Fruit fly (Drosophila melanogaster): ENCODE results near the gene Ace.

Gene Ace

dm6 chr3R:13264061-13264661 is 4.8 kb upstream of the Ace start, which contains the start of gene Ravus (continued):
- TF ChIP-seq twi (tag; optimal IDR thresholded peaks at IDR 0.05) (peak; percentile 53), BEAF-32 (GFP tag; optimal IDR thresholded peaks at IDR 0.05) (peak; percentile 53), CG9609 (GFP tag; optimal IDR thresholded peaks at IDR 0.05) (peak; percentile 16), CG9797 (GFP tag; optimal IDR thresholded peaks at IDR 0.05) (peak; percentile 92), tup (GFP tag; optimal IDR thresholded peaks at IDR 0.05) (no peak), CG7839 (tag; optimal IDR thresholded peaks at IDR 0.05) (no peak), CG2120 (GFP tag; optimal IDR thresholded peaks at IDR 0.05) (peak; percentile 70), da (GFP tag; optimal IDR thresholded peaks at IDR 0.05) (no peak), lola (GFP tag; optimal IDR thresholded peaks at IDR 0.05) (peak in 1 of 3 experiments; percentile 44), CG15479 (GFP tag; optimal IDR thresholded peaks at IDR 0.05) (no peak), Ets65A (GFP tag) (peak; percentile 93), nom (GFP tag; optimal IDR thresholded peaks at IDR 0.05) (no peak), Usf (GFP tag; optimal IDR thresholded peaks at IDR 0.05) (peak; percentile 24), aop (GFP tag; IDR thresholded peaks at IDR 0.05) (no peak), Myb (GFP tag; optimal IDR thresholded peaks at IDR 0.05) (peak; percentile 65), CG8944 (GFP tag; optimal IDR thresholded peaks at IDR 0.05) (no peak), Xrp1 (GFP tag; IDR thresholded peaks at IDR 0.05) (0 out of 2 replicates have a peak, but pooled peaks have one; percentile 21), sens (GFP tag) (peak; percentile 89), Mrtf (GFP tag; IDR thresholded peaks at IDR 0.05) (no peak), Adf1 (GFP tag; IDR thresholded peaks at IDR 0.05) (no peak), CG31365 (tag; optimal IDR thresholded peaks at IDR 0.05) (no peak), CG17568 (GFP tag; optimal IDR thresholded peaks at IDR 0.05) (no peak), fd96Cb (tag; optimal IDR thresholded peaks at IDR 0.05) (peak; percentile 21), CG2889 (GFP tag; IDR thresholded peaks at IDR 0.05) (no peak), Awh (GFP tag; IDR thresholded peaks at IDR 0.05) (no peak), CG18011 (GFP tag; optimal IDR thresholded peaks at IDR 0.05) (no peak), CG4328 (GFP tag; optimal IDR thresholded peaks at IDR 0.05) (no peak), YL-1 (GFP tag; optimal IDR thresholded peaks at IDR 0.05) (peak; percentile 74), Fer1 (GFP tag; optimal IDR thresholded peaks at IDR 0.05) (peak; percentile 48), Taf1 (GFP tag; IDR thresholded peaks at IDR 0.05) (no peak), CG31441 (GFP tag; IDR thresholded peaks at IDR 0.05) (no peak), stc (GFP tag; IDR thresholded peaks at IDR 0.05) (no peak), danr (GFP tag; IDR thresholded peaks at IDR 0.05) (no peak), HHEX (GFP tag; optimal IDR thresholded peaks at IDR 0.05) (no peak), Pdp1 (GFP tag; optimal IDR thresholded peaks at IDR 0.05) (peak in 1 of 2 experiments; percentile 60), CG7357 (GFP tag; IDR thresholded peaks at IDR 0.05) (peak; percentile 56; the same call in 2 of the 3 replicates), Nf-YC (tag; optimal IDR thresholded peaks at IDR 0.05) (peak; percentile 55), az2 (GFP tag; optimal IDR thresholded peaks at IDR 0.05) (peak; percentile 43), slou (GFP tag; optimal IDR thresholded peaks at IDR 0.05) (no peak), gt (GFP tag; IDR thresholded peaks at IDR 0.05) (no peak), prd (optimal IDR thresholded peaks at IDR 0.05) (no peak), prd (GFP tag; IDR thresholded peaks at IDR 0.05) (peak; percentile 58; the same call in 2 of the 3 replicates), Lim3 (GFP tag; IDR thresholded peaks at IDR 0.05) (no peak), Atf-2 (GFP tag; optimal IDR thresholded peaks at IDR 0.05) (no peak), ash1 (GFP tag; optimal IDR thresholded peaks at IDR 0.05) (no peak), CG16815 (GFP tag; optimal IDR thresholded peaks at IDR 0.05) (peak; percentile 13), Gsc (GFP tag; IDR thresholded peaks at IDR 0.05) (no peak), CG10274 (GFP tag; optimal IDR thresholded peaks at IDR 0.05) (no peak), sens-2 (GFP tag; IDR thresholded peaks at IDR 0.05) (no peak), kni (GFP tag; optimal IDR thresholded peaks at IDR 0.05) (no peak), tap (tag; optimal IDR thresholded peaks at IDR 0.05) (no peak)
